Fruit fly (Drosophila melanogaster) whole organism, embryonic: ENCODE measurements around the gene Smug.
A peak's percentile ranks its signal among the peaks of the same experiment; 100 is the strongest.

Experiments used
- Atf-2 ChIP-seq: fragments of 200-800 bp; sonication (Bioruptor generic); optimal IDR thresholded peaks from 2 replicates; lab custom pipeline; 2016; ENCODE audit warnings: missing biosample characterization, missing genetic modification characterization
- Bgb ChIP-seq: fragments of 200-800 bp; sonication (Bioruptor generic); IDR thresholded peaks from 2 replicates; pipeline ENCODE4 v1.3.6; 2022; ENCODE audit warnings: missing biosample characterization, missing genetic modification characterization; ENCODE audit not compliant: partially characterized antibody
- CG10274 ChIP-seq: fragments of 200-800 bp; sonication (Bioruptor generic); optimal IDR thresholded peaks from 3 replicates; lab custom pipeline; 2017; ENCODE audit warnings: missing biosample characterization, mild to moderate bottlenecking, missing genetic modification characterization
- CG12155 ChIP-seq: fragments of 200-800 bp; sonication (Bioruptor generic); optimal IDR thresholded peaks from 3 replicates; lab custom pipeline; 2016; ENCODE audit warnings: missing biosample characterization, missing genetic modification characterization
- CG12391 ChIP-seq: fragments of 200-800 bp; sonication (Bioruptor generic); optimal IDR thresholded peaks from 3 replicates; lab custom pipeline; 2018; ENCODE audit warnings: missing biosample characterization, mild to moderate bottlenecking, missing genetic modification characterization, moderate library complexity
- CG12942 ChIP-seq: fragments of 200-800 bp; sonication (Bioruptor generic); optimal IDR thresholded peaks from 3 replicates; lab custom pipeline; 2016; ENCODE audit warnings: missing biosample characterization, missing genetic modification characterization
- CG13123 ChIP-seq: fragments of 200-800 bp; sonication (Bioruptor generic); optimal IDR thresholded peaks from 2 replicates; lab custom pipeline; 2016; ENCODE audit warnings: missing biosample characterization, missing genetic modification characterization
- CG14710 ChIP-seq: fragments of 200-800 bp; sonication (Bioruptor generic); optimal IDR thresholded peaks from 3 replicates; lab custom pipeline; 2019; ENCODE audit warnings: missing biosample characterization, mild to moderate bottlenecking, missing genetic modification characterization, moderate library complexity
- CG16813 ChIP-seq: fragments of 200-800 bp; sonication (Bioruptor generic); IDR thresholded peaks from 3 replicates; pipeline ENCODE4 v1.3.6; 2022; ENCODE audit warnings: missing biosample characterization, missing genetic modification characterization; ENCODE audit not compliant: partially characterized antibody
- CG18262 ChIP-seq: fragments of 200-800 bp; optimal IDR thresholded peaks from 3 replicates; lab custom pipeline; 2019; ENCODE audit warnings: missing biosample characterization, mild to moderate bottlenecking, missing genetic modification characterization, moderate library complexity
- CG32772 ChIP-seq: fragments of 200-800 bp; sonication (Bioruptor generic); IDR thresholded peaks from 2 replicates; pipeline ENCODE4 v1.3.6; 2022; ENCODE audit warnings: missing biosample characterization, missing genetic modification characterization
- CG33213 ChIP-seq: fragments of 200-800 bp; sonication (Bioruptor generic); optimal IDR thresholded peaks from 3 replicates; lab custom pipeline; 2016; ENCODE audit warnings: missing biosample characterization, missing genetic modification characterization
- CG3847 ChIP-seq: fragments of 200-800 bp; sonication (Bioruptor generic); IDR thresholded peaks from 2 replicates; pipeline ENCODE4 v1.3.6; 2022; ENCODE audit warnings: missing biosample characterization, missing genetic modification characterization
- CG4360 ChIP-seq: fragments of 200-800 bp; sonication (Bioruptor generic); IDR thresholded peaks from 2 replicates; pipeline ENCODE4 v1.3.6; 2022; ENCODE audit warnings: missing biosample characterization, missing genetic modification characterization
- CG4730 ChIP-seq: fragments of 200-800 bp; sonication (Bioruptor generic); IDR thresholded peaks from 2 replicates; pipeline ENCODE4 v1.3.6; 2022; ENCODE audit warnings: missing biosample characterization, missing genetic modification characterization
- CG5245 ChIP-seq: fragments of 200-800 bp; sonication (Bioruptor generic); optimal IDR thresholded peaks from 3 replicates; lab custom pipeline; 2016; ENCODE audit warnings: missing biosample characterization, missing genetic modification characterization
- CG6854 ChIP-seq: fragments of 200-800 bp; sonication (Bioruptor generic); optimal IDR thresholded peaks from 3 replicates; lab custom pipeline; 2017; ENCODE audit warnings: missing biosample characterization, mild to moderate bottlenecking, missing genetic modification characterization
- CG8290 ChIP-seq, 3 experiments: fragments of 200-800 bp; sonication (Bioruptor generic); optimal IDR thresholded peaks; 2 replicates each; lab custom pipeline; 2016 to 2019; ENCODE audit warnings: missing biosample characterization in 3 of 3, missing genetic modification characterization in 3 of 3, mild to moderate bottlenecking in 2 of 3, moderate library complexity in 1 of 3
- CG9215 ChIP-seq: fragments of 200-800 bp; sonication (Bioruptor generic); IDR thresholded peaks from 2 replicates; pipeline ENCODE4 v1.3.6; 2022; ENCODE audit warnings: missing biosample characterization, missing genetic modification characterization
- CG9437 ChIP-seq: fragments of 200-800 bp; sonication (Bioruptor generic); optimal IDR thresholded peaks from 2 replicates; lab custom pipeline; 2018; ENCODE audit warnings: missing biosample characterization, mild to moderate bottlenecking, missing genetic modification characterization
- CG9797 ChIP-seq: fragments of 200-800 bp; sonication (Bioruptor generic); optimal IDR thresholded peaks from 3 replicates; lab custom pipeline; 2018; ENCODE audit warnings: missing biosample characterization, mild to moderate bottlenecking, missing genetic modification characterization
- Camta ChIP-seq: fragments of 200-800 bp; sonication (Bioruptor generic); optimal IDR thresholded peaks from 2 replicates; lab custom pipeline; 2016; ENCODE audit warnings: missing biosample characterization, missing genetic modification characterization
- Dad ChIP-seq: fragments of 200-800 bp; sonication (Bioruptor generic); optimal IDR thresholded peaks from 3 replicates; lab custom pipeline; 2016; ENCODE audit warnings: missing biosample characterization, missing genetic modification characterization
- Fer2 ChIP-seq: fragments of 200-800 bp; sonication (Bioruptor generic); optimal IDR thresholded peaks from 2 replicates; lab custom pipeline; 2018; ENCODE audit warnings: missing biosample characterization, mild to moderate bottlenecking, missing genetic modification characterization, moderate library complexity
- HmgD ChIP-seq: fragments of 200-800 bp; sonication (Bioruptor generic); optimal IDR thresholded peaks from 3 replicates; lab custom pipeline; 2016; ENCODE audit warnings: missing biosample characterization, missing genetic modification characterization
- MESR4 ChIP-seq: fragments of 200-800 bp; sonication (Bioruptor generic); optimal IDR thresholded peaks from 2 replicates; lab custom pipeline; 2018; ENCODE audit warnings: missing biosample characterization, mild to moderate bottlenecking, missing genetic modification characterization, moderate library complexity
- Med ChIP-seq: fragments of 200-800 bp; sonication (Bioruptor generic); peaks from one replicate; lab custom pipeline; 2016; ENCODE audit warnings: missing biosample characterization, missing genetic modification characterization, mild to moderate bottlenecking, inconsistent platforms, moderate library complexity
- NC2α ChIP-seq: fragments of 200-800 bp; sonication (Bioruptor generic); optimal IDR thresholded peaks from 2 replicates; lab custom pipeline; 2016; ENCODE audit warnings: missing biosample characterization, missing genetic modification characterization
- Opbp ChIP-seq: fragments of 200-800 bp; sonication (Bioruptor generic); IDR thresholded peaks from 3 replicates; pipeline ENCODE4 v1.3.6; 2022; ENCODE audit warnings: missing biosample characterization, missing genetic modification characterization; ENCODE audit not compliant: partially characterized antibody
- Ravus ChIP-seq: fragments of 200-800 bp; sonication (Bioruptor generic); IDR thresholded peaks from 2 replicates; pipeline ENCODE4 v1.3.6; 2022; ENCODE audit warnings: missing biosample characterization, missing genetic modification characterization
- Sry-β ChIP-seq: fragments of 200-800 bp; sonication (Bioruptor generic); optimal IDR thresholded peaks from 2 replicates; lab custom pipeline; 2018; ENCODE audit warnings: missing biosample characterization, mild to moderate bottlenecking, missing genetic modification characterization, moderate library complexity
- aop ChIP-seq: fragments of 200-800 bp; sonication (Bioruptor generic); IDR thresholded peaks from 2 replicates; pipeline ENCODE4 v1.3.6; 2022; ENCODE audit warnings: missing biosample characterization, missing genetic modification characterization
- bowl ChIP-seq: fragments of 200-800 bp; sonication (Bioruptor generic); IDR thresholded peaks from 2 replicates; pipeline ENCODE4 v1.3.6; 2022; ENCODE audit warnings: missing biosample characterization, missing genetic modification characterization
- chm ChIP-seq: fragments of 200-800 bp; sonication (Bioruptor generic); IDR thresholded peaks from 2 replicates; pipeline ENCODE4 v1.3.6; 2022; ENCODE audit warnings: missing biosample characterization, missing genetic modification characterization
- corto ChIP-seq: fragments of 200-800 bp; sonication (Bioruptor generic); optimal IDR thresholded peaks from 2 replicates; lab custom pipeline; 2016; ENCODE audit warnings: missing biosample characterization, mild to moderate bottlenecking, missing genetic modification characterization, moderate library complexity
- danr ChIP-seq: fragments of 200-800 bp; sonication (Bioruptor generic); IDR thresholded peaks from 2 replicates; pipeline ENCODE4 v1.3.6; 2022; ENCODE audit warnings: missing biosample characterization, missing genetic modification characterization
- exex ChIP-seq: fragments of 200-800 bp; sonication (Bioruptor generic); optimal IDR thresholded peaks from 4 replicates; lab custom pipeline; 2018; ENCODE audit warnings: missing biosample characterization, mild to moderate bottlenecking, missing genetic modification characterization, moderate library complexity
- gsb ChIP-seq: fragments of 200-800 bp; sonication (Bioruptor generic); IDR thresholded peaks from 2 replicates; pipeline ENCODE4 v1.3.6; 2022; ENCODE audit warnings: missing biosample characterization, missing genetic modification characterization
- lilli ChIP-seq: fragments of 200-800 bp; sonication (Bioruptor generic); optimal IDR thresholded peaks from 3 replicates; lab custom pipeline; 2016; ENCODE audit warnings: missing biosample characterization, missing genetic modification characterization
- lola ChIP-seq, 3 experiments: fragments of >200 bp in 2 of 3; fragments of 200-800 bp in 1 of 3; sonication (Bioruptor generic) in 1 of 3; optimal IDR thresholded peaks; 2 replicates each; lab custom pipeline; 2017 to 2019; ENCODE audit warnings: missing biosample characterization in 3 of 3, missing genetic modification characterization in 3 of 3, mild to moderate bottlenecking in 1 of 3, moderate library complexity in 1 of 3
- maf-S ChIP-seq: fragments of 200-800 bp; sonication (Bioruptor generic); optimal IDR thresholded peaks from 2 replicates; lab custom pipeline; 2016; ENCODE audit warnings: missing biosample characterization, missing genetic modification characterization
- ranshi ChIP-seq: fragments of 200-800 bp; sonication (Bioruptor generic); IDR thresholded peaks from 2 replicates; pipeline ENCODE4 v1.3.6; 2022; ENCODE audit warnings: missing biosample characterization, missing genetic modification characterization
- tll ChIP-seq, 2 experiments: fragments of 200-800 bp in 1 of 2; fragments of >200 bp in 1 of 2; sonication (Bioruptor generic) in 1 of 2; optimal IDR thresholded peaks; 2 replicates each; lab custom pipeline; 2017 to 2019; ENCODE audit warnings: missing biosample characterization in 2 of 2, missing genetic modification characterization in 2 of 2, mild to moderate bottlenecking in 1 of 2, moderate library complexity in 1 of 2
- trh ChIP-seq: fragments of 200-800 bp; sonication (Bioruptor generic); optimal IDR thresholded peaks from 2 replicates; lab custom pipeline; 2016; ENCODE audit warnings: missing biosample characterization, missing genetic modification characterization
- wdn ChIP-seq: fragments of 200-800 bp; sonication (Bioruptor generic); IDR thresholded peaks from 2 replicates; pipeline ENCODE4 v1.3.6; 2022; ENCODE audit warnings: missing biosample characterization, missing genetic modification characterization
- wek ChIP-seq: fragments of 200-800 bp; sonication (Bioruptor generic); optimal IDR thresholded peaks from 3 replicates; lab custom pipeline; 2018; ENCODE audit warnings: missing biosample characterization, mild to moderate bottlenecking, missing genetic modification characterization, moderate library complexity
- zen2 ChIP-seq: fragments of 200-800 bp; sonication (Bioruptor generic); IDR thresholded peaks from 3 replicates; pipeline ENCODE4 v1.3.6; 2022; ENCODE audit warnings: missing biosample characterization, missing genetic modification characterization; ENCODE audit not compliant: partially characterized antibody
- zf30C ChIP-seq: fragments of 200-800 bp; sonication (Bioruptor generic); optimal IDR thresholded peaks from 3 replicates; lab custom pipeline; 2018; ENCODE audit warnings: missing biosample characterization, mild to moderate bottlenecking, missing genetic modification characterization
- zfh1 ChIP-seq: fragments of 200-800 bp; sonication (Bioruptor generic); IDR thresholded peaks from 3 replicates; pipeline ENCODE4 v1.3.6; 2022; ENCODE audit warnings: missing biosample characterization, missing genetic modification characterization

Smug gene

DNA sequence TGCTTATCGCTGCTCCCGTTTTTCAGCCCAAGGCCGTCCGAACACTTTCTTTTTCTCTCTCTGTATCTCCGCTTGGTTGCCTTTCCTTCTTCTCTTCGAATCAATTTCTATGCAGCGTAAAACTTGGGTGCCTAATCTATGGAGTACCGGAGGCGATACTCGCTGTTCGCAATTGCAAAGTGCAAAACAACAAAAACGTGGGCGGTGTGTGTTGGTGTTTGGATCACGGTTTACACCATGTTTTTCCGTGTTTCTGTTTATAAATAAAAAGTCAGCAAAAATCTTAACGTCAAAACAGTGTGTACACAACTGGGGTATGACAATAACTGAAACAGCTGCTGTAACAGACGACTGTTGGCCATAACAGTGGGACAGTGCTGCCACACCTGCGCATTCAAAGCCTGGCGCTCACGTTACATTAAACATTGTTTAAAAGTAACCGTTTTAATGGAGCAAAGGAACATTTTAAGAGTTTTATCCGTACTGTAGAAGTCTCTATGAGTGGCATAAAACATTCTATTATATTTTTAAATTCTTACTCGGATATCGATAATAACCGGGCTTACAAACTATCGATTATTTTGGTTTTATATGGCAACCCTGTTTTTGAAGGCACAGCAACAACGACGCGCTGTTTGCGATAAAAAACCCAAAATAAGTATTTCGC is 1.2 kb upstream of the Smug start, which contains the start of the genes m-cup and Det (continued):
- TF ChIP-seq NC2α (GFP tag; lab: Kevin White, UChicago) (no peak), CG4730 (GFP tag; lab: Robert Waterston, UW) (no peak), CG16813 (GFP tag; lab: Robert Waterston, UW) (peak; percentile 79), zfh1 (no peak), CG18262 (peak; percentile 3), aop (no peak), wdn (no peak), CG12942 (GFP tag; lab: Kevin White, UChicago) (no peak), CG3847 (GFP tag; lab: Robert Waterston, UW) (peak; percentile 49; the same call in 1 of the 2 replicates), exex (tag; lab: Kevin White, UChicago) (no peak), CG12155 (no peak), Ravus (GFP tag; lab: Robert Waterston, UW) (no peak), Camta (GFP tag; lab: Kevin White, UChicago) (peak; percentile 11), CG5245 (GFP tag; lab: Kevin White, UChicago) (no peak), tll (GFP tag; optimal IDR thresholded peaks at IDR 0.05; lab: Kevin White, UChicago) (peak in 1 of 2 experiments; percentile 70), danr (no peak), Med (peak; percentile 74), CG12391 (tag; lab: Kevin White, UChicago) (peak; percentile 27), Dad (GFP tag; lab: Kevin White, UChicago) (no peak), lilli (GFP tag; lab: Kevin White, UChicago) (peak; percentile 36), Fer2 (tag; lab: Kevin White, UChicago) (no peak), maf-S (GFP tag; lab: Kevin White, UChicago) (no peak), CG9437 (GFP tag; lab: Kevin White, UChicago) (no peak), CG10274 (GFP tag; lab: Kevin White, UChicago) (no peak), CG8290 (GFP tag; optimal IDR thresholded peaks at IDR 0.05; lab: Kevin White, UChicago) (no peak), CG8290 (tag; optimal IDR thresholded peaks at IDR 0.05; lab: Kevin White, UChicago) (no peak), CG6854 (no peak), zf30C (GFP tag; lab: Kevin White, UChicago) (peak; percentile 44), CG32772 (GFP tag; lab: Robert Waterston, UW) (no peak), gsb (GFP tag; lab: Robert Waterston, UW) (no peak), CG14710 (tag; lab: Kevin White, UChicago) (peak; percentile 100), corto (GFP tag; lab: Kevin White, UChicago) (no peak), trh (GFP tag; lab: Kevin White, UChicago) (no peak), CG9797 (GFP tag; lab: Kevin White, UChicago) (peak; percentile 47), Atf-2 (GFP tag; lab: Kevin White, UChicago) (no peak), wek (peak; percentile 6), Bgb (GFP tag; lab: Robert Waterston, UW) (peak; percentile 64), lola (GFP tag; optimal IDR thresholded peaks at IDR 0.05; lab: Kevin White, UChicago) (no peak), CG9215 (GFP tag; lab: Robert Waterston, UW) (no peak), CG13123 (GFP tag; lab: Kevin White, UChicago) (no peak), HmgD (no peak), bowl (GFP tag; lab: Robert Waterston, UW) (no peak), ranshi (GFP tag; lab: Robert Waterston, UW) (no peak), Opbp (GFP tag; lab: Robert Waterston, UW) (peak; percentile 49; the same call in 2 of the 3 replicates), CG33213 (no peak), chm (GFP tag; lab: Robert Waterston, UW) (no peak), zen2 (GFP tag; lab: Robert Waterston, UW) (peak; percentile 26; the same call in 1 of the 3 replicates), MESR4 (GFP tag; lab: Kevin White, UChicago) (peak; percentile 75), Sry-β (GFP tag; lab: Kevin White, UChicago) (peak; percentile 18), CG4360 (no peak)
